Worm (Caenorhabditis elegans) whole organism, midembryonic: ENCODE results near the gene fkb-1.

Experiments used
- cog-1 ChIP-seq: sonication (generic microtip); optimal IDR thresholded peaks from 2 replicates; lab custom pipeline; 2016; ENCODE audit warnings: missing genetic modification characterization, missing compliant biosample characterization
- flt-1 ChIP-seq: fragments of 200-800 bp; sonication (Bioruptor generic); IDR thresholded peaks from 2 replicates; pipeline ENCODE4 v1.3.6; 2022; ENCODE audit warnings: missing genetic modification characterization, missing compliant biosample characterization
- med-1 ChIP-seq: sonication (generic microtip); optimal IDR thresholded peaks from 2 replicates; lab custom pipeline; 2017; ENCODE audit warnings: missing genetic modification characterization, mild to moderate bottlenecking, missing compliant biosample characterization, antibody characterized with exemption, missing genetic modification reagents; ENCODE audit not compliant: insufficient read depth
- ref-1 ChIP-seq: fragments of 200-800 bp; sonication (Bioruptor generic); conservative IDR thresholded peaks from 2 replicates; pipeline ENCODE4 v1.3.6; 2022; ENCODE audit warnings: missing genetic modification reagents, missing genetic modification characterization, missing compliant biosample characterization
- tab-1 ChIP-seq: fragments of 200-800 bp; sonication (Bioruptor generic); IDR thresholded peaks from 2 replicates; pipeline ENCODE4 v1.3.6; 2022; ENCODE audit warnings: missing genetic modification characterization, missing compliant biosample characterization
- ztf-23 ChIP-seq: fragments of 200-800 bp; sonication (Bioruptor generic); IDR thresholded peaks from 2 replicates; pipeline ENCODE4 v1.3.6; 2022; ENCODE audit warnings: missing genetic modification reagents, missing genetic modification characterization, missing compliant biosample characterization
- ztf-29 ChIP-seq: fragments of 200-800 bp; sonication (Bioruptor generic); IDR thresholded peaks from 2 replicates; pipeline ENCODE4 v1.3.6; 2022; ENCODE audit warnings: missing genetic modification reagents, missing genetic modification characterization, missing compliant biosample characterization

ce11 chrIV:11021512-11022268 is 14.7 kb upstream of the fkb-1 start, which contains the start of gene mogs-1:
- TF ChIP-seq tab-1 (no peak), med-1 (GFP tag; lab: Kevin White, UChicago) (no peak), flt-1 (no peak), cog-1 (tag; lab: Kevin White, UChicago) (no peak), ztf-29 (GFP tag; lab: Robert Waterston, UW) (no peak), ref-1 (GFP tag; lab: Robert Waterston, UW) (no peak), ztf-23 (no peak)
